Worm (Caenorhabditis elegans): ENCODE measurements around the gene srh-282.

- TF ChIP-seq lsy-27 (tag; optimal IDR thresholded peaks at IDR 0.05; ENCODE audit: borderline replicate concordance, insufficient read depth), result no peak
- no peak for TF ChIP-seq lsl-1 (GFP tag; optimal IDR thresholded peaks at IDR 0.05)
- no peak for TF ChIP-seq egl-18 (GFP tag; IDR thresholded peaks at IDR 0.05)
- no peak for TF ChIP-seq ama-1 (optimal IDR thresholded peaks at IDR 0.05)
- no peak for TF ChIP-seq ama-1 (GFP tag; optimal IDR thresholded peaks at IDR 0.05)
- no peak for TF ChIP-seq xnd-1 (tag; optimal IDR thresholded peaks at IDR 0.05)
- no peak for TF ChIP-seq B0336.3 (GFP tag; IDR thresholded peaks at IDR 0.05)
- TF ChIP-seq rcor-1 (GFP tag; IDR thresholded peaks at IDR 0.05), result no peak
- no peak for TF ChIP-seq atf-7 (tag; optimal IDR thresholded peaks at IDR 0.05)
- TF ChIP-seq nhr-90 (tag; optimal IDR thresholded peaks at IDR 0.05), result no peak
- TF ChIP-seq lin-35 (GFP tag; optimal IDR thresholded peaks at IDR 0.05), result no peak
- TF ChIP-seq attf-5 (GFP tag; optimal IDR thresholded peaks at IDR 0.05), result no peak
- TF ChIP-seq C06A6.2 (GFP tag; conservative IDR thresholded peaks at IDR 0.05), result no peak
Measured at ce11 chrIV:290387-290786, 17.2 kb upstream of the srh-282 start.

Data from whole organism, young adult.